Fruit fly (Drosophila melanogaster): ENCODE data around the gene CG44426.

Gene CG44426

dm6 chrX:21027929-21028575, 50.0 kb downstream of the CG44426 start, which contains the start of gene CG1532 (continued):
- TF ChIP-seq jigr1 (GFP tag; IDR thresholded peaks at IDR 0.05) (peak; percentile 43; the same call in 1 of the 3 replicates), so (GFP tag; IDR thresholded peaks at IDR 0.05) (0 out of 3 replicates have a peak, but pooled peaks have one; percentile 15), jumu (GFP tag; optimal IDR thresholded peaks at IDR 0.05) (peak; percentile 4), Med (GFP tag) (peak; percentile 83), Bgb (GFP tag; IDR thresholded peaks at IDR 0.05; ENCODE audit: partially characterized antibody) (peak; percentile 43; the same call in 1 of the 2 replicates), stwl (tag; optimal IDR thresholded peaks at IDR 0.05) (peak; percentile 38), Six4 (GFP tag; optimal IDR thresholded peaks at IDR 0.05) (peak; percentile 20), Dref (GFP tag; IDR thresholded peaks at IDR 0.05) (peak; percentile 60), E2f2 (GFP tag; IDR thresholded peaks at IDR 0.05) (peak; percentile 62), CG3726 (GFP tag; IDR thresholded peaks at IDR 0.05) (no peak), CG11695 (GFP tag; IDR thresholded peaks at IDR 0.05) (no peak), CG13287 (GFP tag; IDR thresholded peaks at IDR 0.05; ENCODE audit: partially characterized antibody) (peak; percentile 73), CG10979 (tag; optimal IDR thresholded peaks at IDR 0.05) (no peak), zen2 (GFP tag; IDR thresholded peaks at IDR 0.05; ENCODE audit: partially characterized antibody) (peak; percentile 10; the same call in 1 of the 3 replicates), scrt (GFP tag; optimal IDR thresholded peaks at IDR 0.05) (peak; percentile 67), Max (GFP tag; optimal IDR thresholded peaks at IDR 0.05) (no peak), CG2199 (GFP tag; IDR thresholded peaks at IDR 0.05) (no peak), CG8290 (GFP tag; optimal IDR thresholded peaks at IDR 0.05) (peak; percentile 2), CG8290 (tag; optimal IDR thresholded peaks at IDR 0.05) (peak in 1 of 2 experiments; percentile 48), h (optimal IDR thresholded peaks at IDR 0.05) (no peak), gfzf (GFP tag; optimal IDR thresholded peaks at IDR 0.05) (peak; percentile 65), MTF-1 (GFP tag; optimal IDR thresholded peaks at IDR 0.05; ENCODE audit: borderline replicate concordance) (peak; percentile 14), Hmr (GFP tag; optimal IDR thresholded peaks at IDR 0.05) (peak; percentile 17), CG15514 (GFP tag; optimal IDR thresholded peaks at IDR 0.05) (peak; percentile 48), Opbp (GFP tag; IDR thresholded peaks at IDR 0.05; ENCODE audit: partially characterized antibody) (peak; percentile 57; the same call in 2 of the 3 replicates), Asciz (GFP tag; optimal IDR thresholded peaks at IDR 0.05) (no peak), ranshi (GFP tag; IDR thresholded peaks at IDR 0.05) (no peak), HmgZ (tag; optimal IDR thresholded peaks at IDR 0.05) (peak; percentile 51), CG16815 (GFP tag; optimal IDR thresholded peaks at IDR 0.05) (no peak), unc-4 (GFP tag; IDR thresholded peaks at IDR 0.05; ENCODE audit: partially characterized antibody) (peak; percentile 64; the same call in 1 of the 2 replicates), CG13123 (GFP tag; optimal IDR thresholded peaks at IDR 0.05) (no peak), ato (GFP tag; IDR thresholded peaks at IDR 0.05; ENCODE audit: partially characterized antibody) (no peak; the same call in 1 of the 2 replicates), ftz-f1 (GFP tag; optimal IDR thresholded peaks at IDR 0.05) (peak; percentile 55), CG7786 (GFP tag; optimal IDR thresholded peaks at IDR 0.05) (no peak), CG18476 (GFP tag; optimal IDR thresholded peaks at IDR 0.05) (peak; percentile 3), exex (tag; optimal IDR thresholded peaks at IDR 0.05) (peak; percentile 69)

Data from whole organism, embryonic.